Fruit fly (Drosophila melanogaster) whole organism, embryonic: ENCODE measurements around the gene Obp99b.
A peak's percentile ranks its signal among the peaks of the same experiment; 100 is the strongest.

ENCODE experiments used
- Antp ChIP-seq: fragments of 200-800 bp; sonication (Bioruptor generic); optimal IDR thresholded peaks from 3 replicates; lab custom pipeline; 2016; ENCODE audit warnings: missing biosample characterization, missing genetic modification characterization
- B-H2 ChIP-seq: fragments of 200-800 bp; sonication (Bioruptor generic); optimal IDR thresholded peaks from 2 replicates; lab custom pipeline; 2018; ENCODE audit warnings: missing biosample characterization, mild to moderate bottlenecking, missing genetic modification characterization
- Blimp-1 ChIP-seq: fragments of 200-800 bp; sonication (Bioruptor generic); optimal IDR thresholded peaks from 3 replicates; lab custom pipeline; 2018; ENCODE audit warnings: missing biosample characterization, missing genetic modification characterization, mild to moderate bottlenecking, moderate library complexity, missing genetic modification reagents
- CG12104 ChIP-seq: fragments of 200-800 bp; sonication (Bioruptor generic); optimal IDR thresholded peaks from 3 replicates; lab custom pipeline; 2016; ENCODE audit warnings: missing biosample characterization, missing genetic modification characterization
- CG12155 ChIP-seq: fragments of 200-800 bp; sonication (Bioruptor generic); optimal IDR thresholded peaks from 3 replicates; lab custom pipeline; 2016; ENCODE audit warnings: missing biosample characterization, missing genetic modification characterization
- CG13123 ChIP-seq: fragments of 200-800 bp; sonication (Bioruptor generic); optimal IDR thresholded peaks from 2 replicates; lab custom pipeline; 2016; ENCODE audit warnings: missing biosample characterization, missing genetic modification characterization
- CG13424 ChIP-seq: fragments of 200-800 bp; sonication (Bioruptor generic); optimal IDR thresholded peaks from 2 replicates; lab custom pipeline; 2019; ENCODE audit warnings: missing biosample characterization, mild to moderate bottlenecking, missing genetic modification characterization, moderate library complexity
- CG14050 ChIP-seq: fragments of 200-800 bp; sonication (Bioruptor generic); IDR thresholded peaks from 3 replicates; pipeline ENCODE4 v1.3.6; 2022; ENCODE audit warnings: missing biosample characterization, missing genetic modification characterization
- CG14710 ChIP-seq: fragments of 200-800 bp; sonication (Bioruptor generic); optimal IDR thresholded peaks from 3 replicates; lab custom pipeline; 2019; ENCODE audit warnings: missing biosample characterization, mild to moderate bottlenecking, missing genetic modification characterization, moderate library complexity
- CG15011 ChIP-seq: fragments of 200-800 bp; sonication (Bioruptor generic); optimal IDR thresholded peaks from 3 replicates; lab custom pipeline; 2018; ENCODE audit warnings: missing biosample characterization, mild to moderate bottlenecking, missing genetic modification characterization
- CG17361 ChIP-seq: fragments of 200-800 bp; sonication (Bioruptor generic); IDR thresholded peaks from 3 replicates; pipeline ENCODE4 v1.3.6; 2022; ENCODE audit warnings: missing biosample characterization, missing genetic modification characterization
- CG17829 ChIP-seq: fragments of 200-800 bp; optimal IDR thresholded peaks from 2 replicates; lab custom pipeline; 2019; ENCODE audit warnings: missing biosample characterization, mild to moderate bottlenecking, missing genetic modification characterization, moderate library complexity
- CG18011 ChIP-seq: fragments of 200-800 bp; sonication (Bioruptor generic); optimal IDR thresholded peaks from 2 replicates; lab custom pipeline; 2017; ENCODE audit warnings: missing biosample characterization, missing genetic modification characterization, mild to moderate bottlenecking, moderate library complexity, missing genotype
- CG2712 ChIP-seq: fragments of 200-800 bp; optimal IDR thresholded peaks from 3 replicates; lab custom pipeline; 2019; ENCODE audit warnings: missing biosample characterization, mild to moderate bottlenecking, missing genetic modification characterization, moderate library complexity
- CG6689 ChIP-seq: fragments of 200-800 bp; sonication (Bioruptor generic); IDR thresholded peaks from 2 replicates; pipeline ENCODE4 v1.3.6; 2022; ENCODE audit warnings: missing biosample characterization, missing genetic modification characterization
- CG7963 ChIP-seq: fragments of 200-800 bp; sonication (Bioruptor generic); IDR thresholded peaks from 3 replicates; pipeline ENCODE4 v1.3.6; 2022; ENCODE audit warnings: missing biosample characterization, missing genetic modification characterization; ENCODE audit not compliant: partially characterized antibody
- CG8478 ChIP-seq: fragments of >200 bp; optimal IDR thresholded peaks from 2 replicates; lab custom pipeline; 2018
- CG8765 ChIP-seq: fragments of 200-800 bp; sonication (Bioruptor generic); IDR thresholded peaks from 2 replicates; pipeline ENCODE4 v1.3.6; 2022; ENCODE audit warnings: missing biosample characterization, missing genetic modification characterization
- CG9817 ChIP-seq: fragments of 200-800 bp; sonication (Bioruptor generic); optimal IDR thresholded peaks from 2 replicates; lab custom pipeline; 2018; ENCODE audit warnings: missing biosample characterization, mild to moderate bottlenecking, missing genetic modification characterization, moderate library complexity
- CG9876 ChIP-seq: fragments of 200-800 bp; sonication (Bioruptor generic); optimal IDR thresholded peaks from 2 replicates; lab custom pipeline; 2016; ENCODE audit warnings: missing biosample characterization, missing genetic modification characterization
- Doc2 ChIP-seq: fragments of 200-800 bp; sonication (Bioruptor generic); IDR thresholded peaks from 2 replicates; pipeline ENCODE4 v1.3.6; 2022; ENCODE audit warnings: missing biosample characterization, missing genetic modification characterization
- E2f2 ChIP-seq: fragments of 200-800 bp; sonication (Bioruptor generic); IDR thresholded peaks from 2 replicates; pipeline ENCODE4 v1.3.6; 2022; ENCODE audit warnings: missing biosample characterization, missing genetic modification characterization
- Fer3 ChIP-seq: fragments of 200-800 bp; sonication (Bioruptor generic); optimal IDR thresholded peaks from 2 replicates; lab custom pipeline; 2018; ENCODE audit warnings: missing biosample characterization, mild to moderate bottlenecking, missing genetic modification characterization, moderate library complexity
- GATAe ChIP-seq: fragments of 200-800 bp; sonication (Bioruptor generic); conservative IDR thresholded peaks from 2 replicates; pipeline ENCODE4 v1.3.6; 2022; ENCODE audit warnings: missing biosample characterization, missing genetic modification characterization
- Gsc ChIP-seq: fragments of 200-800 bp; sonication (Bioruptor generic); IDR thresholded peaks from 2 replicates; pipeline ENCODE4 v1.3.6; 2022; ENCODE audit warnings: missing biosample characterization, missing genetic modification characterization
- Max ChIP-seq: fragments of 200-800 bp; sonication (Bioruptor generic); optimal IDR thresholded peaks from 2 replicates; lab custom pipeline; 2016; ENCODE audit warnings: missing biosample characterization, mild to moderate bottlenecking, missing genetic modification characterization
- Med ChIP-seq: fragments of 200-800 bp; sonication (Bioruptor generic); peaks from one replicate; lab custom pipeline; 2016; ENCODE audit warnings: missing biosample characterization, missing genetic modification characterization, mild to moderate bottlenecking, inconsistent platforms, moderate library complexity
- Myb ChIP-seq: fragments of 200-800 bp; sonication (Bioruptor generic); optimal IDR thresholded peaks from 2 replicates; lab custom pipeline; 2016; ENCODE audit warnings: missing biosample characterization, missing genetic modification characterization
- Side ChIP-seq: fragments of 200-800 bp; sonication (Bioruptor generic); optimal IDR thresholded peaks from 2 replicates; lab custom pipeline; 2016; ENCODE audit warnings: missing biosample characterization, missing genetic modification characterization
- Usf ChIP-seq: fragments of 200-800 bp; sonication (Bioruptor generic); optimal IDR thresholded peaks from 2 replicates; lab custom pipeline; 2017; ENCODE audit warnings: missing genotype, missing biosample characterization, missing genetic modification characterization
- ac ChIP-seq: fragments of 200-800 bp; sonication (Bioruptor generic); optimal IDR thresholded peaks from 3 replicates; lab custom pipeline; 2017; ENCODE audit warnings: missing biosample characterization, mild to moderate bottlenecking, missing genetic modification characterization
- aop ChIP-seq: fragments of 200-800 bp; sonication (Bioruptor generic); IDR thresholded peaks from 2 replicates; pipeline ENCODE4 v1.3.6; 2022; ENCODE audit warnings: missing biosample characterization, missing genetic modification characterization
- chif ChIP-seq, 2 experiments: fragments of 200-800 bp; sonication (Bioruptor generic); optimal IDR thresholded peaks; 3 replicates each; lab custom pipeline; 2016; ENCODE audit warnings: missing biosample characterization in 2 of 2, missing genetic modification characterization in 2 of 2
- ci ChIP-seq: fragments of 200-800 bp; sonication (Bioruptor generic); IDR thresholded peaks from 3 replicates; pipeline ENCODE4 v1.3.6; 2022; ENCODE audit warnings: missing biosample characterization, missing genetic modification characterization
- cwo ChIP-seq: fragments of 200-800 bp; sonication (Bioruptor generic); optimal IDR thresholded peaks from 3 replicates; lab custom pipeline; 2017; ENCODE audit warnings: missing biosample characterization, missing genetic modification characterization, mild to moderate bottlenecking, moderate library complexity, missing genetic modification reagents
- disco-r ChIP-seq: fragments of 200-800 bp; sonication (Bioruptor generic); optimal IDR thresholded peaks from 2 replicates; lab custom pipeline; 2016; ENCODE audit warnings: missing biosample characterization, missing genetic modification characterization
- esg ChIP-seq: fragments of 200-800 bp; sonication (Bioruptor generic); conservative IDR thresholded peaks from 2 replicates; pipeline ENCODE4 v1.3.6; 2022; ENCODE audit warnings: missing biosample characterization, missing genetic modification characterization
- fu2 ChIP-seq: fragments of 200-800 bp; sonication (Bioruptor generic); optimal IDR thresholded peaks from 2 replicates; lab custom pipeline; 2016; ENCODE audit warnings: missing biosample characterization, missing genetic modification characterization
- gfzf ChIP-seq: fragments of 200-800 bp; sonication (Bioruptor generic); optimal IDR thresholded peaks from 2 replicates; lab custom pipeline; 2016; ENCODE audit warnings: missing biosample characterization, mild to moderate bottlenecking, missing genetic modification characterization, moderate library complexity
- lab ChIP-seq: fragments of 200-800 bp; sonication (Bioruptor generic); optimal IDR thresholded peaks from 3 replicates; lab custom pipeline; 2017; ENCODE audit warnings: missing biosample characterization, missing genetic modification characterization, mild to moderate bottlenecking, moderate library complexity, missing genetic modification reagents
- nau ChIP-seq: fragments of 200-800 bp; sonication (Bioruptor generic); optimal IDR thresholded peaks from 3 replicates; lab custom pipeline; 2017; ENCODE audit warnings: missing biosample characterization, mild to moderate bottlenecking, missing genetic modification characterization, missing genetic modification reagents
- nerfin-1 ChIP-seq: fragments of 200-800 bp; sonication (Bioruptor generic); optimal IDR thresholded peaks from 3 replicates; lab custom pipeline; 2019; ENCODE audit warnings: missing biosample characterization, mild to moderate bottlenecking, missing genetic modification characterization, moderate library complexity
- onecut ChIP-seq: fragments of 200-800 bp; sonication (Bioruptor generic); IDR thresholded peaks from 2 replicates; pipeline ENCODE4 v1.3.6; 2022; ENCODE audit warnings: missing biosample characterization, missing genetic modification characterization
- ranshi ChIP-seq: fragments of 200-800 bp; sonication (Bioruptor generic); IDR thresholded peaks from 2 replicates; pipeline ENCODE4 v1.3.6; 2022; ENCODE audit warnings: missing biosample characterization, missing genetic modification characterization
- row ChIP-seq: fragments of 200-800 bp; sonication (Bioruptor generic); IDR thresholded peaks from 3 replicates; pipeline ENCODE4 v1.3.6; 2022; ENCODE audit warnings: missing biosample characterization, missing genetic modification characterization
- salm ChIP-seq: fragments of 200-800 bp; sonication (Bioruptor generic); optimal IDR thresholded peaks from 2 replicates; lab custom pipeline; 2018; ENCODE audit warnings: missing biosample characterization, mild to moderate bottlenecking, missing genetic modification characterization
- schlank ChIP-seq: fragments of 200-800 bp; sonication (Bioruptor generic); optimal IDR thresholded peaks from 2 replicates; lab custom pipeline; 2018; ENCODE audit warnings: missing biosample characterization, mild to moderate bottlenecking, missing genetic modification characterization
- slbo ChIP-seq: fragments of 200-800 bp; sonication (Bioruptor generic); IDR thresholded peaks from 2 replicates; pipeline ENCODE4 v1.3.6; 2022; ENCODE audit warnings: missing biosample characterization, missing genetic modification characterization
- sqz ChIP-seq: fragments of 200-800 bp; sonication (Bioruptor generic); optimal IDR thresholded peaks from 3 replicates; lab custom pipeline; 2018; ENCODE audit warnings: missing biosample characterization, mild to moderate bottlenecking, missing genetic modification characterization
- trem ChIP-seq: fragments of 200-800 bp; optimal IDR thresholded peaks from 3 replicates; lab custom pipeline; 2019; ENCODE audit warnings: missing biosample characterization, mild to moderate bottlenecking, missing genetic modification characterization, moderate library complexity
- zen2 ChIP-seq: fragments of 200-800 bp; sonication (Bioruptor generic); IDR thresholded peaks from 3 replicates; pipeline ENCODE4 v1.3.6; 2022; ENCODE audit warnings: missing biosample characterization, missing genetic modification characterization; ENCODE audit not compliant: partially characterized antibody
- zfh1 ChIP-seq: fragments of 200-800 bp; sonication (Bioruptor generic); IDR thresholded peaks from 3 replicates; pipeline ENCODE4 v1.3.6; 2022; ENCODE audit warnings: missing biosample characterization, missing genetic modification characterization

The Obp99b gene

dm6 chr3R:29763154-29763553 lies 46.5 kb upstream of the Obp99b start (continued):
- TF ChIP-seq ci (GFP tag; lab: Robert Waterston, UW), result no peak
- TF ChIP-seq ranshi (GFP tag; lab: Robert Waterston, UW), result peak; percentile 30; the same call in 1 of the 2 replicates
- TF ChIP-seq CG17829, result peak; percentile 0
- TF ChIP-seq fu2, result no peak
- TF ChIP-seq CG9876 (GFP tag; lab: Kevin White, UChicago), result no peak
- TF ChIP-seq CG12155 (GFP tag; lab: Kevin White, UChicago), result no peak
- no peak for TF ChIP-seq trem (tag; lab: Kevin White, UChicago)
- TF ChIP-seq CG14710 (tag; lab: Kevin White, UChicago), result peak; percentile 23
- TF ChIP-seq CG12104 (GFP tag; lab: Kevin White, UChicago), result no peak
- peak; percentile 39 for TF ChIP-seq Blimp-1 (GFP tag; lab: Kevin White, UChicago)
- TF ChIP-seq CG8765 (GFP tag; lab: Robert Waterston, UW), result no peak
- TF ChIP-seq Gsc (GFP tag; lab: Robert Waterston, UW), result no peak
- TF ChIP-seq CG17361 (GFP tag; lab: Robert Waterston, UW), result no peak
- TF ChIP-seq row (GFP tag; lab: Robert Waterston, UW), result peak; percentile 55
- TF ChIP-seq nerfin-1 (tag; lab: Kevin White, UChicago), result no peak
- TF ChIP-seq cwo (GFP tag; lab: Kevin White, UChicago), result no peak
- 0 out of 2 replicates have a peak, but pooled peaks have one; percentile 10 for TF ChIP-seq E2f2 (GFP tag; lab: Robert Waterston, UW)
- no peak for TF ChIP-seq gfzf (GFP tag; lab: Kevin White, UChicago)
- no peak for TF ChIP-seq ac (GFP tag; lab: Kevin White, UChicago)
- peak; percentile 9 for TF ChIP-seq lab (GFP tag; lab: Kevin White, UChicago)
- no peak for TF ChIP-seq nau (GFP tag; lab: Kevin White, UChicago)
- no peak for TF ChIP-seq Doc2 (GFP tag; lab: Robert Waterston, UW)
- no peak for TF ChIP-seq CG7963 (GFP tag; lab: Robert Waterston, UW)
- TF ChIP-seq aop, result no peak
- TF ChIP-seq CG14050 (GFP tag; lab: Robert Waterston, UW), result no peak
- TF ChIP-seq schlank (tag; lab: Kevin White, UChicago), result no peak
- TF ChIP-seq disco-r (GFP tag; lab: Kevin White, UChicago), result no peak
- TF ChIP-seq CG2712 (tag; lab: Kevin White, UChicago), result peak; percentile 42
- TF ChIP-seq CG8478 (lab: Kevin White, UChicago), result no peak
- no peak for TF ChIP-seq Antp (GFP tag; lab: Kevin White, UChicago)
- peak; percentile 58 for TF ChIP-seq slbo (GFP tag; lab: Robert Waterston, UW)
- no peak for TF ChIP-seq Usf (GFP tag; lab: Kevin White, UChicago)
- TF ChIP-seq CG15011, result no peak
- no peak for TF ChIP-seq Myb
- 0 out of 2 replicates have a peak, but pooled peaks have one; percentile 26 for TF ChIP-seq CG6689 (GFP tag; lab: Robert Waterston, UW)
- TF ChIP-seq GATAe (GFP tag; lab: Robert Waterston, UW), result no peak; the same call in 1 of the 2 replicates
- no peak for TF ChIP-seq CG13123 (GFP tag; lab: Kevin White, UChicago)
- TF ChIP-seq salm (tag; lab: Kevin White, UChicago), result no peak
- TF ChIP-seq zfh1 (GFP tag; lab: Robert Waterston, UW), result no peak
- no peak for TF ChIP-seq sqz (GFP tag; lab: Kevin White, UChicago)
- peak; percentile 45 for TF ChIP-seq esg (GFP tag; lab: Robert Waterston, UW)
- no peak for TF ChIP-seq CG18011 (GFP tag; lab: Kevin White, UChicago)
- TF ChIP-seq chif (GFP tag; optimal IDR thresholded peaks at IDR 0.05; lab: Kevin White, UChicago), result peak; percentile 26 to 47
- TF ChIP-seq B-H2, result no peak
- no peak for TF ChIP-seq onecut (GFP tag; lab: Robert Waterston, UW)
- TF ChIP-seq Med (GFP tag; lab: Kevin White, UChicago), result peak; percentile 78
- TF ChIP-seq CG13424 (tag; lab: Kevin White, UChicago), result no peak
- TF ChIP-seq zen2 (GFP tag; lab: Robert Waterston, UW), result no peak
- TF ChIP-seq Max (GFP tag; lab: Kevin White, UChicago), result no peak
- TF ChIP-seq Side, result peak; percentile 22
- TF ChIP-seq CG9817 (tag; lab: Kevin White, UChicago), result no peak
- TF ChIP-seq Fer3 (tag; lab: Kevin White, UChicago), result no peak
